Worm (Caenorhabditis elegans): ENCODE data around the gene Y57G7A.5.

- TF ChIP-seq flt-1 (GFP tag; IDR thresholded peaks at IDR 0.05): 0 out of 2 replicates have a peak, but pooled peaks have one; percentile 6
- TF ChIP-seq med-1 (GFP tag; optimal IDR thresholded peaks at IDR 0.05; ENCODE audit: insufficient read depth): no peak
- TF ChIP-seq ztf-29 (GFP tag; IDR thresholded peaks at IDR 0.05): 0 out of 2 replicates have a peak, but pooled peaks have one; percentile 6
- no peak for TF ChIP-seq cog-1 (tag; optimal IDR thresholded peaks at IDR 0.05)
- no peak for TF ChIP-seq klf-2 (GFP tag; conservative IDR thresholded peaks at IDR 0.05)
- TF ChIP-seq ztf-23 (GFP tag; IDR thresholded peaks at IDR 0.05): no peak
- TF ChIP-seq tab-1 (GFP tag; IDR thresholded peaks at IDR 0.05): 0 out of 2 replicates have a peak, but pooled peaks have one; percentile 44
Measured at ce11 chrII:1237845-1238244, 37.5 kb downstream of the Y57G7A.5 start.
